Fruit fly (Drosophila melanogaster) whole organism, adult: Measurements from ENCODE around the gene Cp7Fc.

Source experiments
- CG14711 ChIP-seq: fragments of 200-800 bp; sonication (Bioruptor generic); optimal IDR thresholded peaks from 2 replicates; lab custom pipeline; 2018; ENCODE audit warnings: missing biosample characterization, mild to moderate bottlenecking, missing genetic modification characterization, moderate library complexity
- CG1620 ChIP-seq: fragments of 200-800 bp; sonication (Bioruptor generic); optimal IDR thresholded peaks from 2 replicates; lab custom pipeline; 2016; ENCODE audit warnings: missing biosample characterization, missing genetic modification characterization
- CG7045 ChIP-seq: fragments of 200-800 bp; sonication (Bioruptor generic); optimal IDR thresholded peaks from 2 replicates; lab custom pipeline; 2017; ENCODE audit warnings: missing biosample characterization, mild to moderate bottlenecking, missing genetic modification characterization
- CG7101 ChIP-seq: fragments of 200-800 bp; sonication (Bioruptor generic); optimal IDR thresholded peaks from 2 replicates; lab custom pipeline; 2018; ENCODE audit warnings: missing biosample characterization, mild to moderate bottlenecking, missing genetic modification characterization, moderate library complexity
- pad ChIP-seq: fragments of 200-800 bp; sonication (Bioruptor generic); optimal IDR thresholded peaks from 3 replicates; lab custom pipeline; 2017; ENCODE audit warnings: missing biosample characterization, missing genetic modification characterization, mild to moderate bottlenecking, moderate library complexity, missing genetic modification reagents

dm6 chrX:8444279-8444678 lies 32.6 kb upstream of the Cp7Fc start:
- no peak for TF ChIP-seq CG7101
- TF ChIP-seq CG14711 (tag; lab: Kevin White, UChicago), result no peak
- TF ChIP-seq pad (GFP tag; lab: Kevin White, UChicago), result no peak
- no peak for TF ChIP-seq CG7045
- no peak for TF ChIP-seq CG1620 (GFP tag; lab: Kevin White, UChicago)
